Worm (Caenorhabditis elegans) whole organism, L2 larva: ENCODE results near the gene ret-1.
A peak's percentile ranks its signal among the peaks of the same experiment; 100 is the strongest.
"Not testable (repeated sequence)": the region's sequence is repeated elsewhere in the genome, so short reads cannot be mapped to it uniquely, and the experiment has no call there.

Experiments used
- C34F6.9 ChIP-seq: fragments of 150-350 bp; optimal IDR thresholded peaks from 2 replicates; lab custom pipeline; 2014; ENCODE audit warnings: missing biosample characterization, missing genetic modification characterization
- F13H6.1 ChIP-seq: sonication (generic microtip); optimal IDR thresholded peaks from 2 replicates; lab custom pipeline; 2016; ENCODE audit warnings: missing genetic modification characterization, missing compliant biosample characterization
- R02D3.7 ChIP-seq: fragments of 150-350 bp; optimal IDR thresholded peaks from 2 replicates; lab custom pipeline; 2014; ENCODE audit warnings: missing biosample characterization, missing genetic modification characterization
- Y55F3AM.14 ChIP-seq: fragments of 200-800 bp; sonication (Bioruptor generic); optimal IDR thresholded peaks from 2 replicates; lab custom pipeline; 2018; ENCODE audit warnings: mild to moderate bottlenecking, missing genetic modification characterization, missing compliant biosample characterization
- alr-1 ChIP-seq: fragments of 150-350 bp; optimal IDR thresholded peaks from 2 replicates; lab custom pipeline; 2014; ENCODE audit warnings: missing biosample characterization, missing genetic modification characterization
- ama-1 ChIP-seq: fragments of 150-350 bp; optimal IDR thresholded peaks from 2 replicates; lab custom pipeline; 2018; ENCODE audit warnings: inconsistent platforms
- blmp-1 ChIP-seq: sonication (generic microtip); optimal IDR thresholded peaks from 2 replicates; lab custom pipeline; 2017; ENCODE audit warnings: missing genetic modification characterization, mild to moderate bottlenecking, missing compliant biosample characterization, antibody characterized with exemption, moderate library complexity; ENCODE audit not compliant: insufficient read depth
- ceh-16 ChIP-seq: fragments of 150-350 bp; optimal IDR thresholded peaks from 2 replicates; lab custom pipeline; 2014; ENCODE audit warnings: missing biosample characterization, missing genetic modification characterization
- ceh-82 ChIP-seq: fragments of 150-350 bp; optimal IDR thresholded peaks from 2 replicates; lab custom pipeline; 2014; ENCODE audit warnings: missing biosample characterization, missing genetic modification characterization
- crh-2 ChIP-seq: sonication (generic microtip); optimal IDR thresholded peaks from 2 replicates; lab custom pipeline; 2017; ENCODE audit warnings: missing biosample characterization, missing genetic modification characterization
- dmd-4 ChIP-seq: sonication (generic microtip); optimal IDR thresholded peaks from 2 replicates; lab custom pipeline; 2017; ENCODE audit warnings: missing biosample characterization, missing genetic modification characterization
- elt-1 ChIP-seq: fragments of 150-350 bp; optimal IDR thresholded peaks from 2 replicates; lab custom pipeline; 2014; ENCODE audit warnings: missing biosample characterization, missing genetic modification characterization
- fos-1 ChIP-seq: fragments of 150-350 bp; optimal IDR thresholded peaks from 2 replicates; lab custom pipeline; 2014; ENCODE audit warnings: missing biosample characterization, missing genetic modification characterization
- lin-13 ChIP-seq: fragments of 150-350 bp; optimal IDR thresholded peaks from 2 replicates; lab custom pipeline; 2014; ENCODE audit warnings: missing biosample characterization, missing genetic modification reagents, missing genetic modification characterization
- lsy-2 ChIP-seq, 2 experiments: fragments of 150-350 bp in 1 of 2; sonication (generic microtip) in 1 of 2; optimal IDR thresholded peaks; 2 replicates each; lab custom pipeline; 2014 to 2017; ENCODE audit warnings: missing biosample characterization in 2 of 2, missing genetic modification characterization in 2 of 2
- mdl-1 ChIP-seq, 2 experiments: fragments of 150-350 bp in 1 of 2; sonication (generic microtip) in 1 of 2; optimal IDR thresholded peaks; 2 replicates each; lab custom pipeline; 2017; ENCODE audit warnings: missing biosample characterization in 2 of 2, missing genetic modification characterization in 2 of 2
- nhr-10 ChIP-seq: sonication (generic microtip); optimal IDR thresholded peaks from 2 replicates; lab custom pipeline; 2017; ENCODE audit warnings: missing biosample characterization, missing genetic modification characterization
- nhr-12 ChIP-seq: fragments of 150-350 bp; optimal IDR thresholded peaks from 2 replicates; lab custom pipeline; 2014; ENCODE audit warnings: missing biosample characterization, missing genetic modification characterization
- nhr-129 ChIP-seq: fragments of 150-350 bp; optimal IDR thresholded peaks from 2 replicates; lab custom pipeline; 2014; ENCODE audit warnings: missing biosample characterization, missing genetic modification characterization
- nhr-25 ChIP-seq: fragments of 150-350 bp; sonication (generic microtip); optimal IDR thresholded peaks from 3 replicates; lab custom pipeline; 2014; ENCODE audit warnings: missing biosample characterization, missing genetic modification characterization
- nhr-6 ChIP-seq: fragments of 150-350 bp; optimal IDR thresholded peaks from 2 replicates; lab custom pipeline; 2014; ENCODE audit warnings: missing biosample characterization, missing genetic modification characterization
- sem-4 ChIP-seq: fragments of 150-350 bp; optimal IDR thresholded peaks from 2 replicates; lab custom pipeline; 2014; ENCODE audit warnings: missing biosample characterization, missing genetic modification reagents, missing genetic modification characterization
- skn-1 ChIP-seq: sonication (generic microtip); optimal IDR thresholded peaks from 2 replicates; lab custom pipeline; 2017; ENCODE audit warnings: missing biosample characterization, missing genetic modification characterization
- sma-9 ChIP-seq, 2 experiments: fragments of 150-350 bp in 1 of 2; sonication (generic microtip) in 1 of 2; optimal IDR thresholded peaks; 2 replicates each; lab custom pipeline; 2014 to 2016; ENCODE audit warnings: missing genetic modification characterization in 2 of 2, mild to moderate bottlenecking in 1 of 2, missing biosample characterization in 1 of 2, missing compliant biosample characterization in 1 of 2, missing genetic modification reagents in 1 of 2, moderate library complexity in 1 of 2
- snpc-4 ChIP-seq: fragments of 150-350 bp; optimal IDR thresholded peaks from 2 replicates; lab custom pipeline; 2014; ENCODE audit warnings: missing biosample characterization, missing genetic modification characterization
- unc-39 ChIP-seq: fragments of 150-350 bp; optimal IDR thresholded peaks from 2 replicates; lab custom pipeline; 2014; ENCODE audit warnings: missing biosample characterization, missing genetic modification characterization
- unc-55 ChIP-seq: fragments of 150-350 bp; sonication (generic microtip); optimal IDR thresholded peaks from 3 replicates; lab custom pipeline; 2014; ENCODE audit warnings: missing biosample characterization, missing genetic modification reagents, missing genetic modification characterization
- unc-62 ChIP-seq: fragments of 150-350 bp; optimal IDR thresholded peaks from 2 replicates; lab custom pipeline; 2014; ENCODE audit warnings: missing biosample characterization, missing genetic modification reagents, missing genetic modification characterization
- zag-1 ChIP-seq: fragments of 150-350 bp; optimal IDR thresholded peaks from 2 replicates; lab custom pipeline; 2014; ENCODE audit warnings: missing biosample characterization, missing genetic modification characterization
- ztf-1 ChIP-seq: fragments of 200-800 bp; sonication (Bioruptor generic); conservative IDR thresholded peaks from 2 replicates; pipeline ENCODE4 v1.3.6; 2022; ENCODE audit warnings: missing genetic modification characterization, missing compliant biosample characterization
- ztf-11 ChIP-seq: sonication (generic microtip); optimal IDR thresholded peaks from 2 replicates; lab custom pipeline; 2017; ENCODE audit warnings: missing biosample characterization, missing genetic modification characterization
- ztf-4 ChIP-seq: fragments of 150-350 bp; optimal IDR thresholded peaks from 2 replicates; lab custom pipeline; 2014; ENCODE audit warnings: missing biosample characterization, missing genetic modification characterization

The ret-1 gene

DNA sequence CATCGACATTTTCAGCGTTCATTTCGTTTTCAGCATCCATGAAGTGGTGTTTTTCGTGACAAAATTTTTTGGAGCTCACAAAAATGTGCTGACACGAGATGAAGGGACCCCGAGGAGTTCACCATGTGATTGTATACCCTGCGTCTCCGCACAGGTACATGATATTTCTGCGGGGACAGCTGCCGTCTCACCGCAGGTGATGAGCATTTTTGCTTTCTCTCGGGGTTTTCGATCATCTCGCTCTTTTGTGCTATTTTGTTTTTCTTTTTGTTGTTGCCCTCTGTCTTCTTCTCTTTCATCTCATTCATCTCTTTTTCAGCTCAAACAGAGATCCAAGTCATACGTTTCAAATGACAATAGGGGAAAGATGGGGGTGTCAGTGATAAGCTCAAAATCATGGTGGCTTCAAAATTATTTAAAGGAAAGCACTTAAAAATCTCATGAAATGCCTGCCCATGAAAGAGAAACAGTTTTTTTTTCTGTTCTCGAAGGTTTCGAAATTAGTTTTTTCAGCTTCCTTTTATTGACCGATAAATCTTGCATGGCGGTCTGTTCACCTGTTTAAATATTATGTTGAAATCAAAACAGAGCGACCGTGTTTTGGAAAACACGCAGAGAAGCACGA lies at the start of gene ret-1:
Gene ret-1, minus strand, starts transcription at position 123 of the 625 bp plus-strand sequence.
- TF ChIP-seq zag-1 (tag; lab: Kevin White, UChicago) = no peak
- TF ChIP-seq ceh-16 (tag; lab: Kevin White, UChicago) = no peak
- TF ChIP-seq nhr-129 (tag; lab: Kevin White, UChicago) = peak; percentile 73
- TF ChIP-seq sem-4 = no peak
- peak; percentile 68 for TF ChIP-seq F13H6.1 (tag; lab: Kevin White, UChicago)
- TF ChIP-seq Y55F3AM.14 = peak; percentile 68
- TF ChIP-seq sma-9 (GFP tag; optimal IDR thresholded peaks at IDR 0.05; lab: Kevin White, UChicago) = peak; percentile 41
- no peak for TF ChIP-seq sma-9 (tag; optimal IDR thresholded peaks at IDR 0.05; lab: Kevin White, UChicago)
- TF ChIP-seq nhr-12 = no peak
- peak; percentile 38 for TF ChIP-seq C34F6.9 (tag; lab: Kevin White, UChicago)
- no peak for TF ChIP-seq dmd-4 (tag; lab: Kevin White, UChicago)
- TF ChIP-seq elt-1 (tag; lab: Kevin White, UChicago) = no peak
- peak in 1 of 2 experiments; percentile 25 for TF ChIP-seq mdl-1 (tag; optimal IDR thresholded peaks at IDR 0.05; lab: Kevin White, UChicago)
- TF ChIP-seq fos-1 (tag; lab: Kevin White, UChicago) = no peak

DNA sequence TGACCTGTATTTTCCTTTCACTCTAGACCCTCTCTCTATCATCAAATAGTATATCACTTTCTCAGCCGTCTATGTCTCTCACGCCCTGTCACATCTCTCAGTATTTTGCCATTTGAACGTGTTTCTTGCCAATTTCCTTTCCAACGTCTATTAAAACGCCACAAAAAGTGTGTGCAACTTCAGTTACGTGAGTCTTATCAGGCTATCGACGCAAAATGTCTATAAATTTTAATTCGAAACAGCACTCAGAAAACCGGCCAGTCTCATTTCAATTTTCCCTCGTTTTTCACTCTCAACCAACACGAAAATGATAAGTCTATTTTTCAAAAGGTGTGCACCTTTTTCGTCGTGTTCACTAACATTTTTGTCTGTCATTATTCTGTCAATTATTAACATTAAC lies 48.3 kb upstream of the ret-1 start, which contains the start of gene mpst-3:
Gene mpst-3, plus strand, starts transcription at position 91 of the 400 bp plus-strand sequence.
- TF ChIP-seq nhr-6 (tag; lab: Kevin White, UChicago) (no peak), lsy-2 (tag; optimal IDR thresholded peaks at IDR 0.05; lab: Kevin White, UChicago) (no peak), ztf-11 (no peak), fos-1 (tag; lab: Kevin White, UChicago) (peak; percentile 60), zag-1 (tag; lab: Kevin White, UChicago) (no peak), R02D3.7 (tag; lab: Kevin White, UChicago) (no peak), F13H6.1 (tag; lab: Kevin White, UChicago) (no peak), skn-1 (no peak), ztf-4 (no peak), unc-39 (tag; lab: Kevin White, UChicago) (no peak), nhr-10 (tag; lab: Kevin White, UChicago) (no peak), sma-9 (GFP tag; optimal IDR thresholded peaks at IDR 0.05; lab: Kevin White, UChicago) (peak; percentile 8), sma-9 (tag; optimal IDR thresholded peaks at IDR 0.05; lab: Kevin White, UChicago) (no peak), unc-55 (GFP tag; lab: Kevin White, UChicago) (no peak), nhr-25 (tag; lab: Kevin White, UChicago) (no peak), snpc-4 (no peak), ztf-1 (GFP tag; lab: Robert Waterston, UW) (no peak), crh-2 (tag; lab: Kevin White, UChicago) (peak; percentile 16), ceh-82 (tag; lab: Kevin White, UChicago) (no peak), mdl-1 (tag; optimal IDR thresholded peaks at IDR 0.05; lab: Kevin White, UChicago) (no peak), dmd-4 (tag; lab: Kevin White, UChicago) (no peak), ama-1 (no peak), nhr-129 (tag; lab: Kevin White, UChicago) (no peak), lin-13 (no peak)

ce11 chrV:14893355-14894050 lies 46.3 kb upstream of the ret-1 start, which contains the start of the genes mpst-2 and H12D21.5:
mpst-2 (minus strand) TSS chrV:14893455.
H12D21.5 (plus strand) TSS chrV:14894000.
- TF ChIP-seq F13H6.1 (tag; lab: Kevin White, UChicago) = no peak
- TF ChIP-seq snpc-4 = no peak

DNA sequence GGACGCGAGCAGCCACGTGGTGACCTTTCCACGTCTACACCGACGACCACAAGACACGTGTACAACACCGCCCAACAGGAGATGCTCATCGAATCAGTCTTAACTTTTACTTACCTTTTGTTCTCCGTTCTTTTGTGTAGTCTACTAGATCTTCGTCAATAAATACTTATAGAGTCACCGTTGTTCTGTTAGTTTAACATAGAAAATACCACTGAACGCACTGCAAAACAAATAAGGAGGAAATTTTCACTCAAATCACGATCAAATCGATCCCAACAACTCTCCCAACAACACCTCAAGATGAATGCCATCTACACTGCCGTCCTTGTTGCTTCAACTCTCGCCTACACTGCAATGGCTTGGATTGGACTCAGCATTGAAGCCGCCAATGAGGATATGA lies 43.6 kb upstream of the ret-1 start, which contains the start of gene nspa-2:
Gene nspa-2, plus strand, starts transcription at position 301 of the 400 bp plus-strand sequence.
- TF ChIP-seq alr-1; crh-2 (tag; lab: Kevin White, UChicago); dmd-4 (tag; lab: Kevin White, UChicago): not testable (repeated sequence)

- no peak for TF ChIP-seq alr-1
- TF ChIP-seq ztf-4 = no peak
- TF ChIP-seq nhr-129 (tag; lab: Kevin White, UChicago) = no peak
- no peak for TF ChIP-seq unc-62 (GFP tag; lab: Kevin White, UChicago)
- peak; percentile 26 for TF ChIP-seq blmp-1 (tag; lab: Kevin White, UChicago)
- TF ChIP-seq lin-13 = no peak
- TF ChIP-seq, all 48 proteins: peak for 1
Observed at ce11 chrV:14877242-14877819, 30.1 kb upstream of the ret-1 start.
